Comparison of ENCODE assay signal across 5 worm cellular contexts in the genomic region with DNA sequence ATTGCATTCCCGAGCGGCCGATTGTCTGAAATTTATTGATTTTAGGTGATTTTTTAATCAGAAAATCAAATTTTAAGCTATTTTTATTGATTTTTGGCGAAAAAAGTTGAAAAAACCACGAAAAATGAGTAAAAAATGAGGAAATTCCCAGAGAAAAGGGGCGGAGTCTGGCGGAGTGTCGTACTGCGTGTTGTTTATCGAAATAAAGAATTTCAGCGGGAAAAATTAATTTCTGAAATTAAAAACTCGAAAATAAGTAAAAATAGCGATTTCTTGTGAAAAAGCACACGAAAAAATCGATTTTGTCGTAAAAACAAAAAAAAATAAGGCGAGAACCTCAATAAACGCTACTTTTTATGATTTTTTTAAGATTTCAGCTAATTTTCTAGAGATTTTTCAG.
A peak's percentile ranks its signal among the peaks of the same experiment; 100 is the strongest.
TF ChIP-seq lines count a peak whose summit lies in the region.

Gene Y57A10A.13 (minus strand): TSS at position 46 of the 400 bp plus-strand sequence.

TF ChIP-seq in whole organism, L1 larva, 84 proteins besides CTCF, POLR2A, EP300 and RAD21:
- TF ChIP-seq unc-98 (GFP tag; IDR thresholded peaks at IDR 0.05; lab: Robert Waterston, UW): no peak
- TF ChIP-seq lin-35 (GFP tag; optimal IDR thresholded peaks at IDR 0.05; lab: Kevin White, UChicago): peak; percentile 72 to 89
- peak; percentile 13 for TF ChIP-seq blmp-1 (tag; optimal IDR thresholded peaks at IDR 0.05; lab: Kevin White, UChicago)
- no peak for TF ChIP-seq fkh-8 (tag; optimal IDR thresholded peaks at IDR 0.05; lab: Kevin White, UChicago)
- peak; percentile 72 to 87 (median 79) for TF ChIP-seq dpl-1 (GFP tag; optimal IDR thresholded peaks at IDR 0.05; lab: Kevin White, UChicago)
- TF ChIP-seq lsy-2 (tag; optimal IDR thresholded peaks at IDR 0.05; lab: Kevin White, UChicago): peak; percentile 4 to 52
- TF ChIP-seq ceh-82 (tag; optimal IDR thresholded peaks at IDR 0.05; lab: Kevin White, UChicago): no peak
- TF ChIP-seq ama-1 (optimal IDR thresholded peaks at IDR 0.05; lab: Kevin White, UChicago): no peak
- peak; percentile 58 to 80 for TF ChIP-seq efl-1 (optimal IDR thresholded peaks at IDR 0.05; lab: Kevin White, UChicago)
- peak; percentile 84 to 98 for TF ChIP-seq efl-1 (GFP tag; optimal IDR thresholded peaks at IDR 0.05 in 1 of 2; lab: Kevin White, UChicago)
- TF ChIP-seq C34B4.2 (tag; optimal IDR thresholded peaks at IDR 0.05; lab: Kevin White, UChicago): no peak
- TF ChIP-seq tbx-2 (tag; optimal IDR thresholded peaks at IDR 0.05; lab: Kevin White, UChicago): no peak
- TF ChIP-seq unc-130 (tag; optimal IDR thresholded peaks at IDR 0.05; lab: Kevin White, UChicago): no peak
- peak; percentile 15 for TF ChIP-seq skn-1 (tag; optimal IDR thresholded peaks at IDR 0.05; lab: Kevin White, UChicago)
TF ChIP-seq in whole organism, L1 larva: peak in this region for 6.

TF ChIP-seq in whole organism, L2 larva, 48 proteins besides CTCF, POLR2A, EP300 and RAD21:
- TF ChIP-seq lsy-2 (tag; optimal IDR thresholded peaks at IDR 0.05; lab: Kevin White, UChicago) (peak in 1 of 2 experiments; percentile 26), unc-55 (GFP tag; optimal IDR thresholded peaks at IDR 0.05; lab: Kevin White, UChicago) (peak; percentile 42), gmeb-1 (tag; optimal IDR thresholded peaks at IDR 0.05; lab: Kevin White, UChicago) (peak; percentile 47), zag-1 (tag; optimal IDR thresholded peaks at IDR 0.05; lab: Kevin White, UChicago) (no peak)

TF ChIP-seq in whole organism, L3 larva, 47 proteins besides CTCF, POLR2A, EP300 and RAD21:
- TF ChIP-seq lin-15B (tag; optimal IDR thresholded peaks at IDR 0.05; lab: Kevin White, UChicago) (peak; percentile 7), nhr-28 (tag; optimal IDR thresholded peaks at IDR 0.05; lab: Kevin White, UChicago) (no peak), pha-4 (tag; optimal IDR thresholded peaks at IDR 0.05; lab: Kevin White, UChicago) (peak; percentile 21), fkh-2 (tag; optimal IDR thresholded peaks at IDR 0.05; lab: Kevin White, UChicago) (no peak), nhr-23 (tag; optimal IDR thresholded peaks at IDR 0.05; lab: Kevin White, UChicago) (no peak), ceh-82 (tag; optimal IDR thresholded peaks at IDR 0.05; lab: Kevin White, UChicago) (no peak), nfya-1 (tag; optimal IDR thresholded peaks at IDR 0.05; lab: Kevin White, UChicago; ENCODE audit: insufficient read depth) (peak; percentile 28), aly-2 (tag; optimal IDR thresholded peaks at IDR 0.05; lab: Kevin White, UChicago) (no peak), mml-1 (tag; optimal IDR thresholded peaks at IDR 0.05; lab: Kevin White, UChicago) (no peak)

TF ChIP-seq in whole organism, L4 larva, 104 proteins besides CTCF, POLR2A, EP300 and RAD21:
- TF ChIP-seq tag-97 (GFP tag; IDR thresholded peaks at IDR 0.05; lab: Robert Waterston, UW) (no peak), ztf-7 (tag; optimal IDR thresholded peaks at IDR 0.05; lab: Kevin White, UChicago) (no peak), unc-62 (GFP tag; optimal IDR thresholded peaks at IDR 0.05 in 1 of 2; lab: Kevin White, UChicago) (peak in 1 of 2 experiments; percentile 30), unc-62 (tag; optimal IDR thresholded peaks at IDR 0.05; lab: Kevin White, UChicago) (no peak), nhr-6 (tag; optimal IDR thresholded peaks at IDR 0.05; lab: Kevin White, UChicago) (no peak), dpl-1 (GFP tag; optimal IDR thresholded peaks at IDR 0.05; lab: Kevin White, UChicago) (peak; percentile 77), Y48G9A.11 (GFP tag; IDR thresholded peaks at IDR 0.05; lab: Robert Waterston, UW) (peak; percentile 66; the same call in 1 of the 2 replicates), spr-3 (GFP tag; optimal IDR thresholded peaks at IDR 0.05; lab: Kevin White, UChicago) (no peak), php-3 (GFP tag; IDR thresholded peaks at IDR 0.05; lab: Robert Waterston, UW) (no peak)

TF ChIP-seq in whole organism, young adult, 124 proteins besides CTCF, POLR2A, EP300 and RAD21:
- no peak for TF ChIP-seq F55B11.4 (tag; optimal IDR thresholded peaks at IDR 0.05; lab: Kevin White, UChicago; ENCODE audit: borderline replicate concordance, insufficient read depth)
- TF ChIP-seq efl-1 (GFP tag; optimal IDR thresholded peaks at IDR 0.05; lab: Kevin White, UChicago): peak; percentile 43
- TF ChIP-seq dpl-1 (GFP tag; optimal IDR thresholded peaks at IDR 0.05; lab: Kevin White, UChicago): no peak
- TF ChIP-seq sea-2 (GFP tag; IDR thresholded peaks at IDR 0.05; lab: Robert Waterston, UW): no peak
- TF ChIP-seq attf-3 (GFP tag; conservative IDR thresholded peaks at IDR 0.05; lab: Robert Waterston, UW): peak; percentile 84
- no peak for TF ChIP-seq hsf-1 (GFP tag; IDR thresholded peaks at IDR 0.05; lab: Robert Waterston, UW)
